Fruit fly (Drosophila melanogaster) whole organism: ENCODE results near the gene Sws1.

Experiments
- CG8478 ChIP-seq: fragments of >200 bp; optimal IDR thresholded peaks from 2 replicates; lab custom pipeline; 2018; ENCODE audit warnings: inconsistent platforms
- Dll ChIP-seq: fragments of >200 bp; optimal IDR thresholded peaks from 2 replicates; lab custom pipeline; 2017
- EcR ChIP-seq, 2 experiments: fragments of >200 bp; optimal IDR thresholded peaks; 2 replicates each; lab custom pipeline; 2017; ENCODE audit warnings: missing biosample characterization in 2 of 2, missing genetic modification characterization in 2 of 2, missing genetic modification reagents in 2 of 2
- pan ChIP-seq: fragments of >200 bp; optimal IDR thresholded peaks from 2 replicates; lab custom pipeline; 2017
- psq ChIP-seq: fragments of >200 bp; optimal IDR thresholded peaks from 2 replicates; lab custom pipeline; 2017
- usp ChIP-seq: fragments of >200 bp; optimal IDR thresholded peaks from 2 replicates; lab custom pipeline; 2017; ENCODE audit warnings: missing biosample characterization, missing genetic modification characterization, mixed read lengths

Sws1 gene

DNA sequence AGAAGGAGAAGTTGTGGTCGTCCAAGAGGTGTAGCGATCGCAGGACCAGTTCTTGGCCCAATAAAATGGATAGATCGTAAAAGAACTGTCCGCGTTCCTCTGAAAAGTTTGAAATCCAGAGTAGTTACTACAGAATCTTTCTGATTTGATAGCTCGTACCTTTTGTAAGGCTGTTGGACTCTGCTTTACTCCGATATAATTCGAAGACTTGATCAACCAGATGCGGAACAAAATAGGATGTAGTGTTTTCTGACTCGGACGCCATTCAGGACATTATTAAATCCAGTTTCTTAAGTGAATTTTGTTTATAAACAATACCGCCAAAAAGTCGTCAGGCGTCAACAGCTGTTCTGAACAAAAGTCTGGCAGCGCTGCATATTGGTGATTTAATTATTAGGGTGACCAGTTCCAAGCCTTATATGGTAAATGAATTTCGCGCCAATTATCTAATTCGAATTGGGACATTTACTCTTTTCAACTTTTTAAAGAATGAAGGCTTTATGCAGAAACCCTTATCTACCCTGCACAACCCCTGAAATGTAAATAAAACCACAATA is at the start of gene Sws1, which contains the start of gene Rad1:
Gene Sws1, minus strand, starts transcription at position 336 of the 557 bp plus-strand sequence.
Gene Rad1, minus strand, starts transcription at position 336 of the 557 bp plus-strand sequence.
- TF ChIP-seq Dll (lab: Kevin White, UChicago) (no peak), CG8478 (no peak), pan (lab: Kevin White, UChicago) (no peak), psq (lab: Kevin White, UChicago) (no peak), usp (GFP tag; lab: Kevin White, UChicago) (no peak), EcR (GFP tag; optimal IDR thresholded peaks at IDR 0.05; lab: Kevin White, UChicago) (no peak)

DNA sequence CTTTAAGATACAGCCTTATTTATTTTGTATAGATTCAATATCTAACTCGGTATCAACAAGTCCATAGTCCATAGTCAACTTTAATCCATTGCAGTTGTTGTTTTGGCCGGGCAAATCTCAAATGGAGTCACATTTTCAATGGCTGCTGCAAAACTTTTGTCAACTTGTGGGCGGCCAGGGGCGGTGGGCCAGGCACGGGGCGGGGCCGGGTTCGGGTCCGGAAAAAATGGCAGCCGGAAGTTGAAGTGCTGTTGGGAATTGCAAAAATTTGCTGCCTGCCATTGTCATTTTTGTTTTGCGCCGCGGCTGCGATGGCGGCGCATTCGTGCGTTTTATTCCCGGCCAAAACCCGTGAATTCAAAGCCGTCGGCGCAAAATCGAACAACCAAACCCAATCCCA is 49.1 kb upstream of the Sws1 start:
- TF ChIP-seq EcR (GFP tag; optimal IDR thresholded peaks at IDR 0.05; lab: Kevin White, UChicago) (no peak), Dll (lab: Kevin White, UChicago) (no peak), psq (lab: Kevin White, UChicago) (no peak), usp (GFP tag; lab: Kevin White, UChicago) (no peak), pan (lab: Kevin White, UChicago) (no peak), CG8478 (no peak)

DNA sequence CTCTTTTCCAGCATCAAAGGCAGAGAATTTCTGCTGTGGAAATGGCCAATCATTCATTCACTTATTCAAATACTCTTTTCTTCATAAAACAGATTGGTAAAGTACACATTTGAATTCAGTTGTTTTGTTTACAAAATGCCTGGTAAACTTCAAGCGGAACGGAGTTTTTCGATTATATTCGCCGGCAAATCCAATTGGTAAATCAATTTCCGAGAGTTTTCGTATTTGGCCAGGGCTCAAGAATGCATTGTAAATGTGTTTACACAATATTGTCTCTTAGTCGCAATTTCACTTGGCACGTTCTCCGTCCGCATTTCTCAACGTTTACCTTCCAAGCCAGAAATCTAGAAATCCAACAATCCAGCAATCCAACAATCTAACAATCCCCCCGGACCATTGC is 45.0 kb upstream of the Sws1 start, which contains the start of gene CG43403:
Gene CG43403, plus strand, starts transcription at position 301 of the 400 bp plus-strand sequence.
- no peak for TF ChIP-seq EcR (GFP tag; optimal IDR thresholded peaks at IDR 0.05; lab: Kevin White, UChicago)
- TF ChIP-seq Dll (lab: Kevin White, UChicago) = no peak
- TF ChIP-seq usp (GFP tag; lab: Kevin White, UChicago) = no peak
- no peak for TF ChIP-seq psq (lab: Kevin White, UChicago)

DNA sequence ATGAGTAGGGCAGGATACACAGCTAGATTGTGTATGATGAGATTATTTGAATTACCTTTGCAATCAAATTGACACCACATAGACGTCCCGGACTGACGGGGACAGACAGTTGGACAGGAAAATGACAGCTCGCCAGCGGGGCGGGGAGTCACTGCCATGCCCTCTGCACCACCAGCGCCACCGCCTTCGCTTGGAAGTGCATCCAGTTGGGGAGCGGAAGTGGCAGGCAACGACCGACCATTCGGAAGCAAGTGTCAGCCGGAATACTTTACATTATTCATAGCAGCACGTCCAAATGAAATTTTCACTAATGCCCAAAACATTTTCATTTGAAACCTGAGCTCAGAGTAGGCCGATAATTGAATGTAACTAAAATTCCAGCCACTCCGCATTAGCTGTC is 34.8 kb upstream of the Sws1 start, which contains the start of gene CG15395:
Gene CG15395, plus strand, starts transcription at position 301 of the 400 bp plus-strand sequence.
- TF ChIP-seq Dll (lab: Kevin White, UChicago) (no peak), EcR (GFP tag; optimal IDR thresholded peaks at IDR 0.05; lab: Kevin White, UChicago) (no peak), pan (lab: Kevin White, UChicago) (no peak), CG8478 (no peak), usp (GFP tag; lab: Kevin White, UChicago) (no peak)

DNA sequence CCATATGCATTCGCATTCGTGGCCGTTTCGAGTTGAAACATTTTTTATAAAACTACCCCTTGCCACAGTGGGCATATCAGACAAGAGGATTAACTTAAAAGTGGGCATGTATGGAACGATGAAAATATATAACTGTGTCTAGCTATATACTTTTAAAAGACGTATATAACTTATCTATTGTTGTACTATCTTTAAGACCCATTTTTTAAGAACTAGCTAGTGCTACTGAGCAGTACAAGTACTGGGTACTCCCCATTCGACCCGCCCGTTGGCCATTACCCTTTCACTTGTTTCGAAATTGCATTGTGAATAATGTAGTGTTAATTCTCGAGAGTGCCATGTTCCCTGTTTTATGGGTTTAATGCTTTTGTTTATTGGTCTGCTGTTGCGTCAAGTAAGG is 31.9 kb upstream of the Sws1 start:
- TF ChIP-seq usp (GFP tag; lab: Kevin White, UChicago) = no peak
- no peak for TF ChIP-seq CG8478
- no peak for TF ChIP-seq pan (lab: Kevin White, UChicago)
- TF ChIP-seq EcR (GFP tag; optimal IDR thresholded peaks at IDR 0.05; lab: Kevin White, UChicago) = no peak
- TF ChIP-seq psq (lab: Kevin White, UChicago) = no peak
- TF ChIP-seq Dll (lab: Kevin White, UChicago) = no peak

DNA sequence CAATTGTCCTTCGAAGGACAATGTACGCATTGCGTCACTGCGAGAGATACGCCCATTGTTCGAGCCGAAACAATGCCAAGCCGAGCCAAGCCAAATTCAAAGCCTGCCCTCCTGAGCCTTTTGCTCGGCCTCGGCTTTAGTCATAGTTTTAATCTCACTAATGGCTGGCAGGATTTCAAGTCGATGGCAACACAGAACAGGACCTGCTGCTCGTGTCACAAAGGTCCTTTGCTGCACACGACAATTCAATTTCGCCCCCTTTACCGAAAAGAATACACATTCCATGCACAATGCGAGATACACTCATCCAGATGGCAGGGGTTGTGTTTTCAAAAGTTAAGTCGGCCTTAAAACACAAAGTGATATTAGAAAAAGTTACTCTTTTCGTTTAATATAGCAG is 16.7 kb upstream of the Sws1 start, which contains the start of gene CG15394:
Gene CG15394, plus strand, starts transcription at position 301 of the 400 bp plus-strand sequence.
- TF ChIP-seq usp (GFP tag; lab: Kevin White, UChicago) (no peak), pan (lab: Kevin White, UChicago) (no peak), psq (lab: Kevin White, UChicago) (no peak), Dll (lab: Kevin White, UChicago) (no peak), CG8478 (no peak), EcR (GFP tag; optimal IDR thresholded peaks at IDR 0.05; lab: Kevin White, UChicago) (no peak)

DNA sequence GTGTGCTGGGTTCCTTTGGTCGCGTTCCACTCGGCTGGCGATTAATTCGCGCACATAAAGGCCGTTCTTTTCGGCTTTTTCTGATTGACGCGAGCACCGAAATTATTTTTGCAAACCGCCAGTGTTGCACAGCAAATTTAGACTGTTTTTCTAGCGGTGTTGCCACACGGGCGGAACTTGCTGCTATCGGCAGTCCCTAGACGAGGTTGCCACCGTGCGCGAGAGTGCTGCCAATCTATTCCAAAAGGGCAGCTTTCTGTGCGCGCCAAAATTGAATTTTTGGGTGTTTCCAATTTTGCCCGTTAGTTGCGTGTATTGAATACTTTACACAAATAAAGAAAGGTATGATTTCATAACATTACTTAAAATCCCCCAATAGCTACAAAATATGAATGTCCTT is 10.4 kb upstream of the Sws1 start, which contains the start of gene Drp1:
Gene Drp1, minus strand, starts transcription at position 146 of the 400 bp plus-strand sequence.
- TF ChIP-seq CG8478 (no peak), EcR (GFP tag; optimal IDR thresholded peaks at IDR 0.05; lab: Kevin White, UChicago) (no peak), psq (lab: Kevin White, UChicago) (no peak), usp (GFP tag; lab: Kevin White, UChicago) (no peak), pan (lab: Kevin White, UChicago) (no peak), Dll (lab: Kevin White, UChicago) (no peak)

DNA sequence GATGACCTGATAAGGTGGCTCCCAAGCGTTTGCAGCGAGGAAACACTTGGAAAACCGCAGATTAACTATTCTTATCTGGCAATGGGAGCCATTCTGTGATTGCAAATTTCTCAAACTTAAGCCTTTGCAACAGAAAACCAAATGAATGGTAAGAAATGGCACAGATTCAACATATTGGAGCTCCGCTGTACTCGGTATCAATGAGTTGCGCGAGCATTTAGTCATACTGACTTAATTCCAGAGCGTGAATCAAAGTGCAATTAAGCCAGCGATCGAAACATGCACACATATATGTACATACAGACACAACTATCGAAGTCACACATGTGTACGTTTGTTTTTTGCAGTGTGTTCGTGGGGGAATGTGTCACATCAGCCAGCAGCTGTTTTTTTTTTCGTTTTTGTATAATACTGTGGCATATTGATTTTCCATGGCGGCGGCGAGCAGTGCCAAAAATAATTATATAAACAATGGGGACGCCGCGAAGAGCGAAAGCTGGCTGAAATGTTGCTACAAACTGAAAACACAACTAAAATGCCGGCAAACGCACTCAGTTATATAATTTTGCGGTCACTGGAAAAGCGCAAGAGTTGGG is 9.7 kb upstream of the Sws1 start:
- no peak for TF ChIP-seq usp (GFP tag; lab: Kevin White, UChicago)
- TF ChIP-seq Dll (lab: Kevin White, UChicago) = no peak
- TF ChIP-seq EcR (GFP tag; optimal IDR thresholded peaks at IDR 0.05; lab: Kevin White, UChicago) = no peak
- TF ChIP-seq psq (lab: Kevin White, UChicago) = no peak
- TF ChIP-seq CG8478 = no peak
- TF ChIP-seq pan (lab: Kevin White, UChicago) = no peak

DNA sequence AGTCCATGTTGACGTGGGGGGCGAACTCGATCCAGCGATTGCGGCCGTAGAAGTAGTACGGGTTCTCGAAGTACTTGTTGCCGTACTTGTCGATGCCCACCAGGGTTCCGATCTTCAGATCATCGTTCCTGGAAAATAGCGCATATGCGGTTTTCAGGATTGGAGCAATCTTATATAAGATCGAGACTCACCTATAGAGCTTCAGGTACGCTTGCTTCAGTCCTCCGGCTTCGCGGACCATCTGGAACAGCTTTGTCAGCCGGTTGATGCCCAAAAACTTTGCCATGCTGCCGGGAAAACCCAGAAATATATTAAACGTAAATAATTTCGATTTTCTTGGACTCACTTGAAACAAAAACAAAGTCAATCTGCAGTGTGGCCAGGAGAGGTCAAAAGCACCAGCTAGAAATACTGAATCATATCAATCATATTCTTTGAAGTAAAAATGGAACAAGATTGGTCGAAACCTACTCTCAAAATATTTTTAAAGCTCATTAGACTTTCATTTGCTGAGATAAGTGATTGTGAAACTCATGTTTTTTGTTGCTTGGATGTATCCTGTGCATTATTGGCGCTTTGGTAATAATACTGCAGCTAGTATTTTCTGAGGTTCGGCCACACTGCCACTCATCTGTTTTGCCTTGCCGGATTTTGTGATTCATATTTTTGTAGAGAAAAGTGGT is 5.0 kb upstream of the Sws1 start, which contains the start of the genes ND-B17.2 and Arpc5:
Gene ND-B17.2, minus strand, starts transcription at position 504 of the 683 bp plus-strand sequence.
Gene Arpc5, plus strand, starts transcription at position 624 of the 683 bp plus-strand sequence.
- TF ChIP-seq pan (lab: Kevin White, UChicago) = no peak
- no peak for TF ChIP-seq EcR (GFP tag; optimal IDR thresholded peaks at IDR 0.05; lab: Kevin White, UChicago)
- no peak for TF ChIP-seq psq (lab: Kevin White, UChicago)
- no peak for TF ChIP-seq Dll (lab: Kevin White, UChicago)
- TF ChIP-seq CG8478 = no peak
- TF ChIP-seq usp (GFP tag; lab: Kevin White, UChicago) = no peak

DNA sequence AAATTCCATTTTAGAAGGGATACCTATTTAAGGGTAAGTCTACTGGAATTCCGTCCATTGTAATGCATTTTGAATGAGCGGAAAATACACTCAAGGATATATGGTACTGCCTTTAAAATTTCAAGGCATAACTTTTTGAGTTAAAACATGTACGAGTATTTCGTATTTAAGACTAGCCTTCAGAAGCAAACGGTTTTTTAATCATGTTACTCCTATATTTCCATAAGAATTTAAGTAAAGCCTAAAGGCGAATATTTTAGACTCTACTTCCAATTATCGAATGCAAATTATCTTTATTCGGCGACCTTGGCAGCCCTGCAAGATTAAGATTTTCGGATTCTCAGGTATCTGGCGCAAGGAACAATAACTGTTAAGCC is 2.5 kb upstream of the Sws1 start, which contains the start of gene Elba2:
Gene Elba2, plus strand, starts transcription at position 327 of the 377 bp plus-strand sequence.
- no peak for TF ChIP-seq psq (lab: Kevin White, UChicago)
- TF ChIP-seq EcR (GFP tag; optimal IDR thresholded peaks at IDR 0.05; lab: Kevin White, UChicago) = no peak
- TF ChIP-seq CG8478 = no peak
- no peak for TF ChIP-seq Dll (lab: Kevin White, UChicago)
- TF ChIP-seq usp (GFP tag; lab: Kevin White, UChicago) = no peak
- TF ChIP-seq pan (lab: Kevin White, UChicago) = no peak
